Worm (Caenorhabditis elegans) whole organism, L1 larva: ENCODE measurements around the gene lsm-8.

Source experiments
- C16A3.4 ChIP-seq: fragments of 150-350 bp; optimal IDR thresholded peaks from 2 replicates; lab custom pipeline; 2014; ENCODE audit warnings: missing biosample characterization, missing genetic modification characterization
- C34B4.2 ChIP-seq: sonication (generic microtip); optimal IDR thresholded peaks from 2 replicates; lab custom pipeline; 2017; ENCODE audit warnings: mild to moderate bottlenecking, missing genetic modification characterization, missing compliant biosample characterization
- aly-2 ChIP-seq: fragments of 150-350 bp; optimal IDR thresholded peaks from 2 replicates; lab custom pipeline; 2014; ENCODE audit warnings: missing biosample characterization, missing genetic modification characterization
- ceh-82 ChIP-seq, 3 experiments: fragments of 150-350 bp in 1 of 3; sonication (generic microtip) in 2 of 3; optimal IDR thresholded peaks; 2 replicates each; lab custom pipeline; 2014 to 2017; ENCODE audit warnings: missing biosample characterization in 3 of 3, missing genetic modification characterization in 3 of 3
- ceh-88 ChIP-seq: fragments of 200-800 bp; sonication (Bioruptor generic); IDR thresholded peaks from 2 replicates; pipeline ENCODE4 v1.3.6; 2022; ENCODE audit warnings: missing genetic modification characterization, missing compliant biosample characterization
- ceh-90 ChIP-seq: sonication (generic microtip); optimal IDR thresholded peaks from 2 replicates; lab custom pipeline; 2016; ENCODE audit warnings: missing genetic modification characterization, missing compliant biosample characterization
- ces-1 ChIP-seq: fragments of 150-350 bp; optimal IDR thresholded peaks from 2 replicates; lab custom pipeline; 2014; ENCODE audit warnings: missing biosample characterization, missing genetic modification reagents, missing genetic modification characterization
- dpl-1 ChIP-seq, 3 experiments: fragments of 150-350 bp in 2 of 3; sonication (generic microtip) in 1 of 3; optimal IDR thresholded peaks; 2 replicates each; lab custom pipeline; 2014 to 2017; ENCODE audit warnings: missing biosample characterization in 3 of 3, missing genetic modification characterization in 3 of 3, missing genetic modification reagents in 3 of 3
- efl-1 ChIP-seq, 4 experiments: fragments of 150-350 bp; optimal IDR thresholded peaks in 3 of 4; peaks in 1 of 4; 1 replicate in 1 of 4; 2 replicates in 3 of 4; lab custom pipeline; 2014; ENCODE audit warnings: missing biosample characterization in 2 of 4, missing genetic modification characterization in 2 of 4, missing genetic modification reagents in 2 of 4
- elt-3 ChIP-seq, 6 experiments: fragments of 150-350 bp in 1 of 6; sonication (generic microtip); optimal IDR thresholded peaks; 2 replicates each; lab custom pipeline; 2017 to 2018; ENCODE audit warnings: missing biosample characterization in 6 of 6, missing genetic modification characterization in 6 of 6, inconsistent platforms in 1 of 6
- fkh-8 ChIP-seq: sonication (generic microtip); optimal IDR thresholded peaks from 2 replicates; lab custom pipeline; 2016; ENCODE audit warnings: mild to moderate bottlenecking, missing genetic modification characterization, missing compliant biosample characterization
- grh-1 ChIP-seq: fragments of 200-800 bp; sonication (Bioruptor generic); IDR thresholded peaks from 2 replicates; pipeline ENCODE4 v1.3.6; 2022; ENCODE audit warnings: missing genetic modification reagents, missing genetic modification characterization, missing compliant biosample characterization
- hlh-17 ChIP-seq: fragments of 200-800 bp; sonication (Bioruptor generic); optimal IDR thresholded peaks from 2 replicates; lab custom pipeline; 2018; ENCODE audit warnings: missing genetic modification characterization, mild to moderate bottlenecking, missing compliant biosample characterization, moderate library complexity, borderline replicate concordance
- hlh-4 ChIP-seq: sonication (generic microtip); optimal IDR thresholded peaks from 2 replicates; lab custom pipeline; 2016; ENCODE audit warnings: mild to moderate bottlenecking, missing genetic modification characterization, missing compliant biosample characterization
- irx-1 ChIP-seq: sonication (generic microtip); optimal IDR thresholded peaks from 2 replicates; lab custom pipeline; 2016; ENCODE audit warnings: missing genetic modification characterization, missing compliant biosample characterization
- isw-1 ChIP-seq: fragments of 200-800 bp; sonication (Bioruptor generic); IDR thresholded peaks from 2 replicates; pipeline ENCODE4 v1.3.6; 2022; ENCODE audit warnings: missing genetic modification characterization, missing compliant biosample characterization
- lin-14 ChIP-seq: fragments of 200-800 bp; sonication (Bioruptor generic); optimal IDR thresholded peaks from 2 replicates; lab custom pipeline; 2018; ENCODE audit warnings: mild to moderate bottlenecking, missing genetic modification characterization, moderate library complexity, missing compliant biosample characterization
- lir-3 ChIP-seq: sonication (generic microtip); optimal IDR thresholded peaks from 2 replicates; lab custom pipeline; 2016; ENCODE audit warnings: mild to moderate bottlenecking, missing genetic modification characterization, moderate library complexity, missing compliant biosample characterization; ENCODE audit not compliant: poor library complexity
- lsy-2 ChIP-seq, 2 experiments: fragments of 150-350 bp; optimal IDR thresholded peaks; 2 replicates each; lab custom pipeline; 2014; ENCODE audit warnings: missing biosample characterization in 2 of 2, missing genetic modification characterization in 2 of 2
- mab-9 ChIP-seq: fragments of 200-800 bp; sonication (Bioruptor generic); IDR thresholded peaks from 2 replicates; pipeline ENCODE4 v1.3.6; 2022; ENCODE audit warnings: missing genetic modification reagents, missing genetic modification characterization, missing compliant biosample characterization
- mef-2 ChIP-seq: fragments of 150-350 bp; optimal IDR thresholded peaks from 2 replicates; lab custom pipeline; 2014; ENCODE audit warnings: missing biosample characterization, missing genetic modification characterization
- nhr-11 ChIP-seq: fragments of 150-350 bp; optimal IDR thresholded peaks from 2 replicates; lab custom pipeline; 2014; ENCODE audit warnings: missing biosample characterization, missing genetic modification characterization
- nhr-47 ChIP-seq: sonication (generic microtip); optimal IDR thresholded peaks from 2 replicates; lab custom pipeline; 2016; ENCODE audit warnings: mild to moderate bottlenecking, missing genetic modification characterization, moderate library complexity, missing compliant biosample characterization
- nhr-71 ChIP-seq: sonication (generic microtip); optimal IDR thresholded peaks from 2 replicates; lab custom pipeline; 2016; ENCODE audit warnings: mild to moderate bottlenecking, missing genetic modification characterization, moderate library complexity, missing compliant biosample characterization
- nhr-77 ChIP-seq: fragments of 150-350 bp; optimal IDR thresholded peaks from 2 replicates; lab custom pipeline; 2014; ENCODE audit warnings: missing biosample characterization, missing genetic modification characterization
- nhr-84 ChIP-seq: sonication (generic microtip); optimal IDR thresholded peaks from 2 replicates; lab custom pipeline; 2017; ENCODE audit warnings: missing biosample characterization, missing genetic modification characterization
- nhr-90 ChIP-seq: sonication (generic microtip); optimal IDR thresholded peaks from 2 replicates; lab custom pipeline; 2016; ENCODE audit warnings: mild to moderate bottlenecking, missing genetic modification characterization, missing compliant biosample characterization; ENCODE audit not compliant: poor library complexity
- pax-3 ChIP-seq: fragments of 200-800 bp; sonication (Bioruptor generic); optimal IDR thresholded peaks from 2 replicates; lab custom pipeline; 2018; ENCODE audit warnings: mild to moderate bottlenecking, missing genetic modification characterization, moderate library complexity, missing compliant biosample characterization
- pqm-1 ChIP-seq: sonication (generic microtip); optimal IDR thresholded peaks from 3 replicates; lab custom pipeline; 2017; ENCODE audit warnings: missing biosample characterization, missing genetic modification characterization
- snpc-4 ChIP-seq: fragments of 150-350 bp; optimal IDR thresholded peaks from 2 replicates; lab custom pipeline; 2014; ENCODE audit warnings: missing biosample characterization, missing genetic modification characterization
- snu-23 ChIP-seq: sonication (generic microtip); optimal IDR thresholded peaks from 2 replicates; lab custom pipeline; 2016; ENCODE audit warnings: missing genetic modification characterization, missing compliant biosample characterization
- sptf-1 ChIP-seq: fragments of 150-350 bp; optimal IDR thresholded peaks from 2 replicates; lab custom pipeline; 2014; ENCODE audit warnings: missing biosample characterization, missing genetic modification characterization
- swsn-7 ChIP-seq: sonication (generic microtip); optimal IDR thresholded peaks from 2 replicates; lab custom pipeline; 2016; ENCODE audit warnings: missing genetic modification characterization, missing compliant biosample characterization
- tbx-2 ChIP-seq: sonication (generic microtip); optimal IDR thresholded peaks from 2 replicates; lab custom pipeline; 2016; ENCODE audit warnings: missing genetic modification characterization, missing compliant biosample characterization
- tlp-1 ChIP-seq: fragments of 150-350 bp; optimal IDR thresholded peaks from 2 replicates; lab custom pipeline; 2014; ENCODE audit warnings: missing biosample characterization, missing genetic modification characterization
- unc-130 ChIP-seq: fragments of 150-350 bp; optimal IDR thresholded peaks from 2 replicates; lab custom pipeline; 2017; ENCODE audit warnings: missing biosample characterization, missing genetic modification characterization, inconsistent platforms
- unc-30 ChIP-seq: sonication (generic microtip); optimal IDR thresholded peaks from 2 replicates; lab custom pipeline; 2017; ENCODE audit warnings: missing biosample characterization, missing genetic modification characterization
- unc-86 ChIP-seq: sonication (generic microtip); optimal IDR thresholded peaks from 2 replicates; lab custom pipeline; 2016; ENCODE audit warnings: missing genetic modification characterization, missing compliant biosample characterization
- zip-4 ChIP-seq: fragments of 200-800 bp; sonication (Bioruptor generic); optimal IDR thresholded peaks from 2 replicates; lab custom pipeline; 2018; ENCODE audit warnings: mild to moderate bottlenecking, missing genetic modification characterization, moderate library complexity, missing compliant biosample characterization
- ztf-11 ChIP-seq, 2 experiments: sonication (generic microtip); optimal IDR thresholded peaks; 2 replicates each; lab custom pipeline; 2016 to 2017; ENCODE audit warnings: missing genetic modification characterization in 2 of 2, missing biosample characterization in 1 of 2, missing compliant biosample characterization in 1 of 2
- ztf-4 ChIP-seq: fragments of 150-350 bp; optimal IDR thresholded peaks from 2 replicates; lab custom pipeline; 2014; ENCODE audit warnings: missing biosample characterization, missing genetic modification characterization

lsm-8 gene

ce11 chrIV:6294081-6294480 lies 32.2 kb upstream of the lsm-8 start, which contains the start of gene hil-2:
Gene hil-2 (plus strand): TSS chrIV:6294240.
- TF ChIP-seq ceh-82 (tag; optimal IDR thresholded peaks at IDR 0.05; lab: Kevin White, UChicago) = peak in 1 of 3 experiments; percentile 44
- TF ChIP-seq aly-2 (tag; lab: Kevin White, UChicago) = no peak
- TF ChIP-seq unc-30 (tag; lab: Kevin White, UChicago) = no peak
- TF ChIP-seq ztf-11 (tag; optimal IDR thresholded peaks at IDR 0.05; lab: Kevin White, UChicago) = peak in 1 of 2 experiments; percentile 4
- peak; percentile 40 for TF ChIP-seq swsn-7 (tag; lab: Kevin White, UChicago)
- peak in 1 of 2 experiments; percentile 23 for TF ChIP-seq efl-1 (optimal IDR thresholded peaks at IDR 0.05; lab: Kevin White, UChicago)
- no peak for TF ChIP-seq efl-1 (GFP tag; optimal IDR thresholded peaks at IDR 0.05 in 1 of 2; lab: Kevin White, UChicago)
- peak in 1 of 3 experiments; percentile 13 for TF ChIP-seq dpl-1 (GFP tag; optimal IDR thresholded peaks at IDR 0.05; lab: Kevin White, UChicago)
- peak; percentile 23 for TF ChIP-seq unc-86 (tag; lab: Kevin White, UChicago)
- TF ChIP-seq C16A3.4 (tag; lab: Kevin White, UChicago) = peak; percentile 4
- TF ChIP-seq hlh-17 (GFP tag; lab: Kevin White, UChicago) = no peak
- TF ChIP-seq nhr-11 = no peak
- TF ChIP-seq nhr-71 (tag; lab: Kevin White, UChicago) = peak; percentile 17
- TF ChIP-seq nhr-47 (tag; lab: Kevin White, UChicago) = peak; percentile 23
- no peak for TF ChIP-seq ceh-88
- TF ChIP-seq grh-1 = 0 out of 2 replicates have a peak, but pooled peaks have one; percentile 31
- TF ChIP-seq, all 84 proteins: peak for 10

ce11 chrIV:6298253-6298652 lies 28.1 kb upstream of the lsm-8 start, which contains the start of gene srv-27:
Gene srv-27 (minus strand): TSS chrIV:6298353.
- TF ChIP-seq fkh-8 (tag; lab: Kevin White, UChicago) = peak; percentile 16
- TF ChIP-seq unc-30 (tag; lab: Kevin White, UChicago) = no peak
- TF ChIP-seq elt-3 (tag; optimal IDR thresholded peaks at IDR 0.05; lab: Kevin White, UChicago) = no peak
- no peak for TF ChIP-seq nhr-90 (tag; lab: Kevin White, UChicago)
- no peak for TF ChIP-seq pax-3 (tag; lab: Kevin White, UChicago)
- no peak for TF ChIP-seq nhr-84

ce11 chrIV:6299523-6299922 lies 26.8 kb upstream of the lsm-8 start:
- no peak for TF ChIP-seq snu-23
- no peak for TF ChIP-seq sptf-1 (tag; lab: Kevin White, UChicago)
- TF ChIP-seq mab-9 (GFP tag; lab: Robert Waterston, UW) = no peak
- no peak for TF ChIP-seq ceh-88
- no peak for TF ChIP-seq ztf-4 (tag; lab: Kevin White, UChicago)
- TF ChIP-seq nhr-71 (tag; lab: Kevin White, UChicago) = no peak
- no peak for TF ChIP-seq elt-3 (tag; optimal IDR thresholded peaks at IDR 0.05; lab: Kevin White, UChicago)
- no peak for TF ChIP-seq irx-1 (tag; lab: Kevin White, UChicago)
- no peak for TF ChIP-seq tlp-1 (tag; lab: Kevin White, UChicago)
- TF ChIP-seq snpc-4 = no peak
- TF ChIP-seq swsn-7 (tag; lab: Kevin White, UChicago) = no peak
- no peak for TF ChIP-seq lir-3
- no peak for TF ChIP-seq nhr-47 (tag; lab: Kevin White, UChicago)
- no peak for TF ChIP-seq nhr-77

DNA sequence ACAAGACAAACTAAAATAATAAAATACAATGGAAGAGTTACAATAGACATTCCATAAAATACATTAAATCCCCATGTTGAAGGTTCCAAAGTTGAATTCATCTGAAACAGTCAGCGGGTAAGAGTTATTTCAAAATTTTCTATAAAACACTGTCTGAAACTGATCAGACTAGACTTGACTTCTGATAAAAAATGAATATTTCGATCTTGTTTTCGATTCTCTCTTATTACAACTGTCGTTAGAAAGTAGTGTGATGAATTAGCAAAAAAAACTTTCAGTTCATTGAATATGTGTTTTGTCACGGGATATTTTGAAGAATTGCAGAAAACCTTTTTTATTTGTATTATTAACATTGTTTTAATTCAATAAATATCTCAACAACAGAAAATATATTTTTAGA lies 24.6 kb upstream of the lsm-8 start, which contains the start of gene srv-26:
Gene srv-26, minus strand, starts transcription at position 101 of the 400 bp plus-strand sequence.
- TF ChIP-seq efl-1 (optimal IDR thresholded peaks at IDR 0.05; lab: Kevin White, UChicago) = no peak
- peak in 1 of 2 experiments; percentile 48 for TF ChIP-seq efl-1 (GFP tag; optimal IDR thresholded peaks at IDR 0.05 in 1 of 2; lab: Kevin White, UChicago)
- TF ChIP-seq ceh-90 (tag; lab: Kevin White, UChicago) = no peak

ce11 chrIV:6303642-6304041 lies 22.7 kb upstream of the lsm-8 start, which contains the start of gene srv-25:
Gene srv-25 (minus strand): TSS chrIV:6303742.
- TF ChIP-seq tbx-2 (tag; lab: Kevin White, UChicago) (no peak), nhr-11 (no peak), ztf-11 (tag; optimal IDR thresholded peaks at IDR 0.05; lab: Kevin White, UChicago) (no peak), unc-130 (tag; lab: Kevin White, UChicago) (no peak), C34B4.2 (tag; lab: Kevin White, UChicago) (no peak), lin-14 (GFP tag; lab: Kevin White, UChicago) (no peak), sptf-1 (tag; lab: Kevin White, UChicago) (no peak), zip-4 (GFP tag; lab: Kevin White, UChicago) (no peak), isw-1 (GFP tag; lab: Robert Waterston, UW) (no peak), ces-1 (no peak), pqm-1 (tag; lab: Kevin White, UChicago) (no peak), ceh-90 (tag; lab: Kevin White, UChicago) (no peak), lsy-2 (tag; optimal IDR thresholded peaks at IDR 0.05; lab: Kevin White, UChicago) (no peak), nhr-77 (no peak), mef-2 (tag; lab: Kevin White, UChicago) (no peak), hlh-4 (tag; lab: Kevin White, UChicago) (no peak), snpc-4 (no peak)
